Fruit fly (Drosophila melanogaster) whole organism, prepupa: ENCODE data around the gene CG13965.

Experiments used
- Blimp-1 ChIP-seq: fragments of 200-800 bp; sonication (Bioruptor generic); optimal IDR thresholded peaks from 3 replicates; lab custom pipeline; 2017; ENCODE audit warnings: missing biosample characterization, missing genetic modification characterization, mild to moderate bottlenecking, moderate library complexity, missing genetic modification reagents
- CG10631 ChIP-seq: fragments of 200-800 bp; sonication (Bioruptor generic); optimal IDR thresholded peaks from 2 replicates; lab custom pipeline; 2016; ENCODE audit warnings: missing biosample characterization, missing genetic modification characterization
- CG10669 ChIP-seq: fragments of 200-800 bp; sonication (Bioruptor generic); optimal IDR thresholded peaks from 3 replicates; lab custom pipeline; 2018; ENCODE audit warnings: missing biosample characterization, mild to moderate bottlenecking, missing genetic modification characterization, moderate library complexity
- CG3032 ChIP-seq: fragments of 200-800 bp; optimal IDR thresholded peaks from 2 replicates; lab custom pipeline; 2019; ENCODE audit warnings: missing biosample characterization, mild to moderate bottlenecking, missing genetic modification characterization, moderate library complexity
- CG3919 ChIP-seq: fragments of 200-800 bp; sonication (Bioruptor generic); optimal IDR thresholded peaks from 3 replicates; lab custom pipeline; 2016; ENCODE audit warnings: missing biosample characterization, missing genetic modification characterization
- CG6163 ChIP-seq: fragments of 200-800 bp; sonication (Bioruptor generic); IDR thresholded peaks from 3 replicates; pipeline ENCODE4 v1.3.6; 2022; ENCODE audit warnings: missing biosample characterization, missing genetic modification characterization
- CG6276 ChIP-seq: fragments of 200-800 bp; sonication (Bioruptor generic); optimal IDR thresholded peaks from 2 replicates; lab custom pipeline; 2017; ENCODE audit warnings: missing biosample characterization, mild to moderate bottlenecking, missing genetic modification characterization
- CG6792 ChIP-seq: fragments of 200-800 bp; sonication (Bioruptor generic); optimal IDR thresholded peaks from 3 replicates; lab custom pipeline; 2016; ENCODE audit warnings: missing biosample characterization, missing genetic modification characterization
- CG6854 ChIP-seq: fragments of 200-800 bp; sonication (Bioruptor generic); optimal IDR thresholded peaks from 2 replicates; lab custom pipeline; 2017; ENCODE audit warnings: missing biosample characterization, mild to moderate bottlenecking, missing genetic modification characterization
- Eip78C ChIP-seq: fragments of 200-800 bp; sonication (Bioruptor generic); peaks from one replicate; lab custom pipeline; 2016; ENCODE audit warnings: missing biosample characterization, missing genetic modification characterization
- Ets21C ChIP-seq: fragments of 200-800 bp; sonication (Bioruptor generic); optimal IDR thresholded peaks from 3 replicates; lab custom pipeline; 2016; ENCODE audit warnings: missing biosample characterization, missing genetic modification characterization
- Ets96B ChIP-seq: fragments of 200-800 bp; optimal IDR thresholded peaks from 2 replicates; lab custom pipeline; 2019; ENCODE audit warnings: missing biosample characterization, mild to moderate bottlenecking, missing genetic modification characterization, moderate library complexity
- Gug ChIP-seq: fragments of 200-800 bp; sonication (Bioruptor generic); IDR thresholded peaks from 2 replicates; pipeline ENCODE4 v1.3.6; 2022; ENCODE audit warnings: missing biosample characterization, missing genetic modification characterization
- Hr39 ChIP-seq: fragments of 200-800 bp; sonication (Bioruptor generic); optimal IDR thresholded peaks from 2 replicates; lab custom pipeline; 2016; ENCODE audit warnings: missing biosample characterization, missing genetic modification characterization
- Lpt ChIP-seq: fragments of 200-800 bp; sonication (Bioruptor generic); optimal IDR thresholded peaks from 3 replicates; lab custom pipeline; 2016; ENCODE audit warnings: missing biosample characterization, missing genetic modification characterization
- OdsH ChIP-seq: fragments of 200-800 bp; sonication (Bioruptor generic); optimal IDR thresholded peaks from 3 replicates; lab custom pipeline; 2016; ENCODE audit warnings: missing biosample characterization, missing genetic modification characterization
- Sox102F ChIP-seq: fragments of 200-800 bp; sonication (Bioruptor generic); optimal IDR thresholded peaks from 2 replicates; lab custom pipeline; 2016; ENCODE audit warnings: missing biosample characterization, mild to moderate bottlenecking, missing genetic modification characterization
- Sox14 ChIP-seq: fragments of 200-800 bp; sonication (Bioruptor generic); optimal IDR thresholded peaks from 3 replicates; lab custom pipeline; 2016; ENCODE audit warnings: missing biosample characterization, missing genetic modification characterization
- Sox15 ChIP-seq: fragments of 200-800 bp; sonication (Bioruptor generic); optimal IDR thresholded peaks from 3 replicates; lab custom pipeline; 2016; ENCODE audit warnings: missing biosample characterization, missing genetic modification characterization
- acj6 ChIP-seq: fragments of 200-800 bp; sonication (Bioruptor generic); optimal IDR thresholded peaks from 3 replicates; lab custom pipeline; 2016; ENCODE audit warnings: missing biosample characterization, missing genetic modification characterization
- dsx ChIP-seq: fragments of 200-800 bp; optimal IDR thresholded peaks from 3 replicates; lab custom pipeline; 2019; ENCODE audit warnings: missing biosample characterization, mild to moderate bottlenecking, missing genetic modification characterization, moderate library complexity; ENCODE audit not compliant: poor library complexity, severe bottlenecking
- esn ChIP-seq: fragments of 200-800 bp; sonication (Bioruptor generic); optimal IDR thresholded peaks from 2 replicates; lab custom pipeline; 2016; ENCODE audit warnings: missing biosample characterization, mild to moderate bottlenecking, missing genetic modification characterization, moderate library complexity
- fd59A ChIP-seq: fragments of 200-800 bp; sonication (Bioruptor generic); optimal IDR thresholded peaks from 2 replicates; lab custom pipeline; 2017; ENCODE audit warnings: missing biosample characterization, mild to moderate bottlenecking, missing genetic modification characterization, missing genetic modification reagents
- fd85E ChIP-seq: fragments of 200-800 bp; sonication (Bioruptor generic); optimal IDR thresholded peaks from 3 replicates; lab custom pipeline; 2016; ENCODE audit warnings: missing biosample characterization, missing genetic modification characterization
- fkh ChIP-seq: fragments of 200-800 bp; sonication (Bioruptor generic); optimal IDR thresholded peaks from 3 replicates; lab custom pipeline; 2017; ENCODE audit warnings: missing biosample characterization, mild to moderate bottlenecking, missing genetic modification characterization, moderate library complexity
- lz ChIP-seq: fragments of 200-800 bp; sonication (Bioruptor generic); optimal IDR thresholded peaks from 3 replicates; lab custom pipeline; 2016; ENCODE audit warnings: missing biosample characterization, missing genetic modification characterization
- net ChIP-seq: fragments of 200-800 bp; sonication (Bioruptor generic); optimal IDR thresholded peaks from 3 replicates; lab custom pipeline; 2016; ENCODE audit warnings: missing biosample characterization, missing genetic modification characterization
- pdm3 ChIP-seq: fragments of 200-800 bp; sonication (Bioruptor generic); optimal IDR thresholded peaks from 3 replicates; lab custom pipeline; 2016; ENCODE audit warnings: missing biosample characterization, missing genetic modification characterization
- salr ChIP-seq, 2 experiments: fragments of 200-800 bp; sonication (Bioruptor generic); optimal IDR thresholded peaks; 3 replicates each; lab custom pipeline; 2016 to 2018; ENCODE audit warnings: missing biosample characterization in 2 of 2, missing genetic modification characterization in 2 of 2, mild to moderate bottlenecking in 1 of 2
- ss ChIP-seq, 2 experiments: fragments of 200-800 bp; sonication (Bioruptor generic); optimal IDR thresholded peaks; 2 replicates in 1 of 2; 3 replicates in 1 of 2; lab custom pipeline; 2017 to 2018; ENCODE audit warnings: mild to moderate bottlenecking in 2 of 2, missing biosample characterization in 2 of 2, missing genetic modification characterization in 2 of 2, moderate library complexity in 1 of 2
- svp ChIP-seq: fragments of 200-800 bp; sonication (Bioruptor generic); peaks from one replicate; lab custom pipeline; 2016; ENCODE audit warnings: missing biosample characterization, missing genetic modification characterization
- topi ChIP-seq: fragments of 200-800 bp; sonication (Bioruptor generic); optimal IDR thresholded peaks from 3 replicates; lab custom pipeline; 2016; ENCODE audit warnings: missing biosample characterization, missing genetic modification characterization
- vri ChIP-seq: fragments of 200-800 bp; sonication (Bioruptor generic); optimal IDR thresholded peaks from 3 replicates; lab custom pipeline; 2016; ENCODE audit warnings: missing biosample characterization, mild to moderate bottlenecking, missing genetic modification characterization

CG13965 gene

dm6 chr2L:19961585-19961984 is 567 bp downstream of the CG13965 start, which contains the start of gene CG42866:
TSS of gene CG42866 (minus strand) at chr2L:19961685.
- peak; percentile 30 for TF ChIP-seq svp (GFP tag; lab: Kevin White, UChicago)
- no peak for TF ChIP-seq dsx
- TF ChIP-seq pdm3 (GFP tag; lab: Kevin White, UChicago): no peak
- no peak for TF ChIP-seq Ets21C
- TF ChIP-seq CG6276 (GFP tag; lab: Kevin White, UChicago): no peak
- peak; percentile 31 for TF ChIP-seq Eip78C (GFP tag; lab: Kevin White, UChicago)
- TF ChIP-seq net (GFP tag; lab: Kevin White, UChicago): no peak

dm6 chr2L:19960930-19961329 is 1.2 kb downstream of the CG13965 start, which contains the start of gene CG34051:
TSS of gene CG34051 (minus strand) at chr2L:19961030.
- TF ChIP-seq Ets96B (tag; lab: Kevin White, UChicago) (no peak), esn (no peak), salr (GFP tag; optimal IDR thresholded peaks at IDR 0.05; lab: Kevin White, UChicago) (no peak), pdm3 (GFP tag; lab: Kevin White, UChicago) (no peak), net (GFP tag; lab: Kevin White, UChicago) (no peak), CG10669 (GFP tag; lab: Kevin White, UChicago) (no peak), Sox14 (GFP tag; lab: Kevin White, UChicago) (no peak), Hr39 (no peak), Sox102F (GFP tag; lab: Kevin White, UChicago) (no peak), topi (GFP tag; lab: Kevin White, UChicago) (no peak), Gug (GFP tag; lab: Robert Waterston, UW) (no peak)
- TF ChIP-seq, all 60 proteins: peak for 0

dm6 chr2L:19958520-19959161 is 3.5 kb downstream of the CG13965 start, which contains the start of gene COX4:
TSS of gene COX4 (plus strand) at chr2L:19958713.
- TF ChIP-seq Gug (GFP tag; lab: Robert Waterston, UW): no peak
- peak; percentile 58 for TF ChIP-seq vri (GFP tag; lab: Kevin White, UChicago)
- TF ChIP-seq CG6792: no peak
- peak; percentile 29 for TF ChIP-seq CG6854 (GFP tag; lab: Kevin White, UChicago)

dm6 chr2L:19952221-19952620 is 9.9 kb downstream of the CG13965 start:
- peak in 1 of 2 experiments; percentile 35 for TF ChIP-seq ss (GFP tag; optimal IDR thresholded peaks at IDR 0.05; lab: Kevin White, UChicago)
- no peak for TF ChIP-seq salr (GFP tag; optimal IDR thresholded peaks at IDR 0.05; lab: Kevin White, UChicago)
- TF ChIP-seq CG3919: peak; percentile 52
- TF ChIP-seq svp (GFP tag; lab: Kevin White, UChicago): peak; percentile 24

- TF ChIP-seq CG3919 (peak; percentile 3), Eip78C (GFP tag; lab: Kevin White, UChicago) (peak; percentile 39), Gug (GFP tag; lab: Robert Waterston, UW) (no peak)
- TF ChIP-seq, all 60 proteins: peak for 2
These were observed 10.5 kb downstream of the CG13965 start for dm6 chr2L:19951543-19952163.

- TF ChIP-seq acj6 (GFP tag; lab: Kevin White, UChicago) (no peak), Eip78C (GFP tag; lab: Kevin White, UChicago) (peak; percentile 32), CG6163 (GFP tag; lab: Robert Waterston, UW) (no peak), Blimp-1 (GFP tag; lab: Kevin White, UChicago) (no peak), Sox15 (no peak), lz (GFP tag; lab: Kevin White, UChicago) (no peak), Lpt (GFP tag; lab: Kevin White, UChicago) (no peak), fd85E (GFP tag; lab: Kevin White, UChicago) (no peak), topi (GFP tag; lab: Kevin White, UChicago) (no peak), CG10631 (GFP tag; lab: Kevin White, UChicago) (no peak), fkh (GFP tag; lab: Kevin White, UChicago) (peak; percentile 47), CG6276 (GFP tag; lab: Kevin White, UChicago) (no peak), Sox14 (GFP tag; lab: Kevin White, UChicago) (no peak), fd59A (GFP tag; lab: Kevin White, UChicago) (no peak), CG3032 (no peak), Sox102F (GFP tag; lab: Kevin White, UChicago) (no peak), OdsH (GFP tag; lab: Kevin White, UChicago) (no peak)
- TF ChIP-seq, all 60 proteins: peak for 2
These were observed 12.6 kb downstream of the CG13965 start for dm6 chr2L:19949600-19949999.
